Worm (Caenorhabditis elegans) whole organism, young adult: ENCODE results near the gene F35E8.1.

Experiments used
- B0019.2 ChIP-seq: fragments of 200-800 bp; sonication (Bioruptor generic); conservative IDR thresholded peaks from 2 replicates; pipeline ENCODE4 v1.3.6; 2022; ENCODE audit warnings: missing genetic modification reagents, missing genetic modification characterization, missing compliant biosample characterization
- B0035.1 ChIP-seq: sonication (generic microtip); optimal IDR thresholded peaks from 2 replicates; lab custom pipeline; 2016; ENCODE audit warnings: missing genetic modification characterization, mild to moderate bottlenecking, missing compliant biosample characterization, missing genotype, missing genetic modification reagents
- B0336.3 ChIP-seq: fragments of 200-800 bp; sonication (Bioruptor generic); IDR thresholded peaks from 2 replicates; pipeline ENCODE4 v1.3.6; 2022; ENCODE audit warnings: missing genetic modification characterization, missing compliant biosample characterization
- C06A6.2 ChIP-seq: fragments of 200-800 bp; sonication (Bioruptor generic); conservative IDR thresholded peaks from 2 replicates; pipeline ENCODE4 v1.3.6; 2022; ENCODE audit warnings: missing genetic modification characterization, missing compliant biosample characterization
- F37B4.10 ChIP-seq: fragments of 200-800 bp; sonication (Bioruptor generic); IDR thresholded peaks from 2 replicates; pipeline ENCODE4 v1.3.6; 2022; ENCODE audit warnings: missing genetic modification characterization, missing compliant biosample characterization
- F52B5.7 ChIP-seq: sonication (generic microtip); optimal IDR thresholded peaks from 2 replicates; lab custom pipeline; 2016; ENCODE audit warnings: mild to moderate bottlenecking, missing genetic modification characterization, missing compliant biosample characterization
- K12H6.12 ChIP-seq: fragments of 200-800 bp; sonication (Bioruptor generic); optimal IDR thresholded peaks from 2 replicates; lab custom pipeline; 2018; ENCODE audit warnings: mild to moderate bottlenecking, missing genetic modification characterization, missing compliant biosample characterization
- T07F8.4 ChIP-seq: sonication (generic microtip); optimal IDR thresholded peaks from 2 replicates; lab custom pipeline; 2016; ENCODE audit warnings: mild to moderate bottlenecking, missing genetic modification characterization, moderate library complexity, missing compliant biosample characterization
- T26A5.8 ChIP-seq: sonication (generic microtip); optimal IDR thresholded peaks from 2 replicates; lab custom pipeline; 2016; ENCODE audit warnings: missing genetic modification characterization, missing compliant biosample characterization
- Y56A3A.18 ChIP-seq: fragments of 200-800 bp; sonication (Bioruptor generic); IDR thresholded peaks from 2 replicates; pipeline ENCODE4 v1.3.6; 2022; ENCODE audit warnings: missing genetic modification reagents, missing genetic modification characterization, missing compliant biosample characterization
- Y67H2A.10 ChIP-seq: fragments of 200-800 bp; sonication (Bioruptor generic); conservative IDR thresholded peaks from 2 replicates; pipeline ENCODE4 v1.3.6; 2022; ENCODE audit warnings: missing genetic modification reagents, missing genetic modification characterization, missing compliant biosample characterization
- Y79H2A.3 ChIP-seq: fragments of 200-800 bp; sonication (Bioruptor generic); conservative IDR thresholded peaks from 2 replicates; pipeline ENCODE4 v1.3.6; 2022; ENCODE audit warnings: missing genetic modification reagents, missing genetic modification characterization, missing compliant biosample characterization
- Y95B8A.8 ChIP-seq: fragments of 200-800 bp; sonication (Bioruptor generic); IDR thresholded peaks from 2 replicates; pipeline ENCODE4 v1.3.6; 2022; ENCODE audit warnings: missing genetic modification reagents, missing genetic modification characterization, missing compliant biosample characterization
- ZK185.1 ChIP-seq: sonication (generic microtip); optimal IDR thresholded peaks from 2 replicates; lab custom pipeline; 2016; ENCODE audit warnings: mild to moderate bottlenecking, missing genetic modification characterization, missing compliant biosample characterization; ENCODE audit not compliant: poor library complexity, severe bottlenecking
- athp-1 ChIP-seq: sonication (generic microtip); optimal IDR thresholded peaks from 2 replicates; lab custom pipeline; 2017; ENCODE audit warnings: mild to moderate bottlenecking, missing genetic modification characterization, missing compliant biosample characterization
- attf-5 ChIP-seq: fragments of 200-800 bp; sonication (Bioruptor generic); optimal IDR thresholded peaks from 2 replicates; lab custom pipeline; 2018; ENCODE audit warnings: mild to moderate bottlenecking, missing genetic modification characterization, missing compliant biosample characterization
- bed-2 ChIP-seq: fragments of 200-800 bp; sonication (Bioruptor generic); IDR thresholded peaks from 2 replicates; pipeline ENCODE4 v1.3.6; 2022; ENCODE audit warnings: missing genetic modification reagents, missing genetic modification characterization, missing compliant biosample characterization
- ccch-3 ChIP-seq: fragments of 200-800 bp; sonication (Bioruptor generic); optimal IDR thresholded peaks from 2 replicates; lab custom pipeline; 2018; ENCODE audit warnings: mild to moderate bottlenecking, missing genetic modification characterization, missing compliant biosample characterization
- ceh-58 ChIP-seq: fragments of 200-800 bp; sonication (Bioruptor generic); IDR thresholded peaks from 2 replicates; pipeline ENCODE4 v1.3.6; 2022; ENCODE audit warnings: missing genetic modification characterization, missing compliant biosample characterization
- ceh-79 ChIP-seq: sonication (generic microtip); optimal IDR thresholded peaks from 2 replicates; lab custom pipeline; 2017; ENCODE audit warnings: mild to moderate bottlenecking, missing genetic modification characterization, missing compliant biosample characterization
- chd-7 ChIP-seq: sonication (generic microtip); optimal IDR thresholded peaks from 2 replicates; lab custom pipeline; 2016; ENCODE audit warnings: mild to moderate bottlenecking, missing genetic modification characterization, moderate library complexity, missing compliant biosample characterization
- die-1 ChIP-seq: sonication (generic microtip); optimal IDR thresholded peaks from 2 replicates; lab custom pipeline; 2016; ENCODE audit warnings: missing genotype, mild to moderate bottlenecking, missing genetic modification characterization, missing compliant biosample characterization
- dpff-1 ChIP-seq: sonication (generic microtip); optimal IDR thresholded peaks from 2 replicates; lab custom pipeline; 2017; ENCODE audit warnings: mild to moderate bottlenecking, missing genetic modification characterization, missing compliant biosample characterization
- egrh-3 ChIP-seq: fragments of 200-800 bp; sonication (Bioruptor generic); IDR thresholded peaks from 2 replicates; pipeline ENCODE4 v1.3.6; 2022; ENCODE audit warnings: missing genetic modification reagents, missing genetic modification characterization, missing compliant biosample characterization
- fkh-3 ChIP-seq: sonication (generic microtip); optimal IDR thresholded peaks from 2 replicates; lab custom pipeline; 2016; ENCODE audit warnings: mild to moderate bottlenecking, missing genetic modification characterization, missing compliant biosample characterization
- gei-17 ChIP-seq: fragments of 200-800 bp; sonication (Bioruptor generic); optimal IDR thresholded peaks from 2 replicates; lab custom pipeline; 2018; ENCODE audit warnings: mild to moderate bottlenecking, missing genetic modification characterization, missing compliant biosample characterization
- hlh-12 ChIP-seq: sonication (generic microtip); optimal IDR thresholded peaks from 2 replicates; lab custom pipeline; 2016; ENCODE audit warnings: missing genetic modification characterization, missing compliant biosample characterization
- hlh-26 ChIP-seq: fragments of 200-800 bp; sonication (Bioruptor generic); conservative IDR thresholded peaks from 2 replicates; pipeline ENCODE4 v1.3.6; 2022; ENCODE audit warnings: missing genetic modification reagents, missing genetic modification characterization, missing compliant biosample characterization
- hmg-1.2 ChIP-seq: fragments of 200-800 bp; sonication (Bioruptor generic); IDR thresholded peaks from 2 replicates; pipeline ENCODE4 v1.3.6; 2022; ENCODE audit warnings: missing genetic modification reagents, missing genetic modification characterization, missing compliant biosample characterization
- let-526 ChIP-seq: fragments of 200-800 bp; sonication (Bioruptor generic); IDR thresholded peaks from 2 replicates; pipeline ENCODE4 v1.3.6; 2022; ENCODE audit warnings: missing genetic modification reagents, missing genetic modification characterization, missing compliant biosample characterization
- let-607 ChIP-seq, 2 experiments: fragments of 200-800 bp in 1 of 2; sonication (Bioruptor generic) in 1 of 2; sonication (generic microtip) in 1 of 2; optimal IDR thresholded peaks; 2 replicates each; lab custom pipeline; 2016 to 2018; ENCODE audit warnings: mild to moderate bottlenecking in 2 of 2, missing compliant biosample characterization in 2 of 2, missing genetic modification characterization in 2 of 2, moderate library complexity in 2 of 2, missing genotype in 1 of 2
- lin-26 ChIP-seq: fragments of 200-800 bp; sonication (Bioruptor generic); IDR thresholded peaks from 2 replicates; pipeline ENCODE4 v1.3.6; 2022; ENCODE audit warnings: missing genetic modification reagents, missing genetic modification characterization, missing compliant biosample characterization
- lin-35 ChIP-seq, 3 experiments: fragments of 150-350 bp in 2 of 3; sonication (generic microtip) in 1 of 3; optimal IDR thresholded peaks; 2 replicates each; lab custom pipeline; 2014 to 2018; ENCODE audit warnings: missing biosample characterization in 3 of 3, missing genetic modification characterization in 3 of 3, missing genetic modification reagents in 3 of 3
- lir-1 ChIP-seq: fragments of 200-800 bp; sonication (Bioruptor generic); conservative IDR thresholded peaks from 2 replicates; pipeline ENCODE4 v1.3.6; 2022; ENCODE audit warnings: missing genetic modification reagents, missing genetic modification characterization, missing compliant biosample characterization
- madf-10 ChIP-seq: sonication (generic microtip); optimal IDR thresholded peaks from 2 replicates; lab custom pipeline; 2016; ENCODE audit warnings: mild to moderate bottlenecking, missing genetic modification characterization, missing compliant biosample characterization
- mes-4 ChIP-seq: sonication (generic microtip); optimal IDR thresholded peaks from 2 replicates; lab custom pipeline; 2016; ENCODE audit warnings: missing genotype, missing genetic modification characterization, missing compliant biosample characterization
- nhr-120 ChIP-seq: fragments of 200-800 bp; sonication (Bioruptor generic); IDR thresholded peaks from 2 replicates; pipeline ENCODE4 v1.3.6; 2022; ENCODE audit warnings: missing genetic modification characterization, missing compliant biosample characterization
- nhr-27 ChIP-seq: fragments of 200-800 bp; sonication (Bioruptor generic); optimal IDR thresholded peaks from 2 replicates; lab custom pipeline; 2018; ENCODE audit warnings: mild to moderate bottlenecking, missing genetic modification characterization, moderate library complexity, missing compliant biosample characterization
- nhr-80 ChIP-seq: sonication (generic microtip); optimal IDR thresholded peaks from 2 replicates; lab custom pipeline; 2016; ENCODE audit warnings: missing genetic modification characterization, missing compliant biosample characterization
- rpc-1 ChIP-seq, 2 experiments: fragments of 150-350 bp in 1 of 2; sonication (generic microtip) in 1 of 2; optimal IDR thresholded peaks; 2 replicates each; lab custom pipeline; 2014 to 2018; ENCODE audit warnings: missing biosample characterization in 1 of 2, missing genetic modification characterization in 1 of 2, missing genetic modification reagents in 1 of 2, missing genotype in 1 of 2
- sdz-38 ChIP-seq: sonication (generic microtip); optimal IDR thresholded peaks from 2 replicates; lab custom pipeline; 2016; ENCODE audit warnings: missing genotype, missing genetic modification characterization, missing compliant biosample characterization
- snpc-1.1 ChIP-seq: sonication (generic microtip); optimal IDR thresholded peaks from 2 replicates; lab custom pipeline; 2017; ENCODE audit warnings: missing genetic modification characterization, mild to moderate bottlenecking, missing compliant biosample characterization, antibody characterized with exemption, moderate library complexity, missing genotype, missing genetic modification reagents; ENCODE audit not compliant: insufficient read depth
- snpc-1.3 ChIP-seq: sonication (generic microtip); optimal IDR thresholded peaks from 2 replicates; lab custom pipeline; 2017; ENCODE audit warnings: missing genetic modification characterization, mild to moderate bottlenecking, missing compliant biosample characterization, antibody characterized with exemption, moderate library complexity, missing genotype, missing genetic modification reagents; ENCODE audit not compliant: insufficient read depth
- unc-62 ChIP-seq: fragments of 150-350 bp; optimal IDR thresholded peaks from 2 replicates; lab custom pipeline; 2014; ENCODE audit warnings: missing biosample characterization, missing genetic modification reagents, missing genetic modification characterization
- zim-3 ChIP-seq: sonication (generic microtip); optimal IDR thresholded peaks from 2 replicates; lab custom pipeline; 2017; ENCODE audit warnings: mild to moderate bottlenecking, missing genetic modification characterization, moderate library complexity, missing compliant biosample characterization
- ztf-22 ChIP-seq: fragments of 200-800 bp; sonication (Bioruptor generic); optimal IDR thresholded peaks from 2 replicates; lab custom pipeline; 2018; ENCODE audit warnings: mild to moderate bottlenecking, missing genetic modification characterization, moderate library complexity, missing compliant biosample characterization
- ztf-3 ChIP-seq: fragments of 200-800 bp; sonication (Bioruptor generic); optimal IDR thresholded peaks from 2 replicates; lab custom pipeline; 2018; ENCODE audit warnings: mild to moderate bottlenecking, missing genetic modification characterization, missing compliant biosample characterization

F35E8.1 gene

ce11 chrV:15873762-15874161, 31.7 kb downstream of the F35E8.1 start (continued):
- peak; percentile 79 for TF ChIP-seq ztf-3
- TF ChIP-seq F52B5.7 (tag; lab: Kevin White, UChicago), result peak; percentile 97
- TF ChIP-seq zim-3 (tag; lab: Kevin White, UChicago), result peak; percentile 98
- TF ChIP-seq nhr-80 (tag; lab: Kevin White, UChicago), result peak; percentile 65
- peak; percentile 83 for TF ChIP-seq snpc-1.1 (tag; lab: Kevin White, UChicago)
- peak; percentile 92 for TF ChIP-seq hlh-12 (tag; lab: Kevin White, UChicago)
- peak; percentile 82 for TF ChIP-seq B0035.1
- peak; percentile 95 for TF ChIP-seq T26A5.8 (tag; lab: Kevin White, UChicago)
- TF ChIP-seq hmg-1.2, result peak; percentile 87
- peak; percentile 85; the same call in 1 of the 2 replicates for TF ChIP-seq bed-2 (GFP tag; lab: Robert Waterston, UW)
- TF ChIP-seq egrh-3, result peak; percentile 69
- peak; percentile 79 for TF ChIP-seq dpff-1 (tag; lab: Kevin White, UChicago)
- peak; percentile 96 for TF ChIP-seq athp-1 (tag; lab: Kevin White, UChicago)
- TF ChIP-seq ceh-58 (GFP tag; lab: Robert Waterston, UW), result 0 out of 2 replicates have a peak, but pooled peaks have one; percentile 85
- peak; percentile 95 for TF ChIP-seq ZK185.1
- no peak for TF ChIP-seq sdz-38 (tag; lab: Kevin White, UChicago)
- 0 out of 2 replicates have a peak, but pooled peaks have one; percentile 60 for TF ChIP-seq Y95B8A.8 (GFP tag; lab: Robert Waterston, UW)
- TF ChIP-seq hlh-26, result 0 out of 2 replicates have a peak, but pooled peaks have one; percentile 46
- TF ChIP-seq Y67H2A.10 (GFP tag; lab: Robert Waterston, UW), result no peak
- TF ChIP-seq chd-7 (tag; lab: Kevin White, UChicago), result peak; percentile 95
- peak; percentile 89 for TF ChIP-seq let-526 (GFP tag; lab: Robert Waterston, UW)
- TF ChIP-seq snpc-1.3, result peak; percentile 94
- peak; percentile 95 for TF ChIP-seq nhr-120 (GFP tag; lab: Robert Waterston, UW)
- TF ChIP-seq Y79H2A.3, result 0 out of 2 replicates have a peak, but pooled peaks have one; percentile 65
- TF ChIP-seq madf-10, result peak; percentile 87
- TF ChIP-seq T07F8.4 (tag; lab: Kevin White, UChicago), result peak; percentile 88
- TF ChIP-seq fkh-3 (tag; lab: Kevin White, UChicago), result peak; percentile 98
- peak; percentile 71 to 75 for TF ChIP-seq let-607 (tag; optimal IDR thresholded peaks at IDR 0.05; lab: Kevin White, UChicago)
- peak; percentile 91 for TF ChIP-seq Y56A3A.18 (GFP tag; lab: Robert Waterston, UW)
- peak; percentile 87; the same call in 1 of the 2 replicates for TF ChIP-seq B0336.3
- TF ChIP-seq ccch-3 (GFP tag; lab: Kevin White, UChicago), result peak; percentile 70
- TF ChIP-seq ceh-79 (tag; lab: Kevin White, UChicago), result peak; percentile 97
- peak; percentile 91 for TF ChIP-seq nhr-27 (tag; lab: Kevin White, UChicago)
- no peak for TF ChIP-seq unc-62 (GFP tag; lab: Kevin White, UChicago)
- peak; percentile 78 for TF ChIP-seq lir-1 (GFP tag; lab: Robert Waterston, UW)
- TF ChIP-seq ztf-22 (GFP tag; lab: Kevin White, UChicago), result peak; percentile 76
- TF ChIP-seq F37B4.10 (GFP tag; lab: Robert Waterston, UW), result peak; percentile 92; the same call in 1 of the 2 replicates
- TF ChIP-seq mes-4 (tag; lab: Kevin White, UChicago), result peak; percentile 93
- TF ChIP-seq die-1 (tag; lab: Kevin White, UChicago), result peak; percentile 98
- TF ChIP-seq lin-35 (GFP tag; optimal IDR thresholded peaks at IDR 0.05; lab: Kevin White, UChicago), result peak in 2 of 3 experiments; percentile 30 to 82
- TF ChIP-seq K12H6.12 (tag; lab: Kevin White, UChicago), result peak; percentile 77
- TF ChIP-seq gei-17, result peak; percentile 73
- TF ChIP-seq lin-26 (GFP tag; lab: Robert Waterston, UW), result peak; percentile 99
- 0 out of 2 replicates have a peak, but pooled peaks have one; percentile 36 for TF ChIP-seq B0019.2
- TF ChIP-seq C06A6.2 (GFP tag; lab: Robert Waterston, UW), result peak; percentile 83
- TF ChIP-seq attf-5, result peak; percentile 87
- peak; percentile 98 for TF ChIP-seq rpc-1 (optimal IDR thresholded peaks at IDR 0.05; lab: Kevin White, UChicago)
- peak; percentile 99 for TF ChIP-seq rpc-1 (tag; optimal IDR thresholded peaks at IDR 0.05; lab: Kevin White, UChicago)
